Fruit fly (Drosophila melanogaster) whole organism, embryonic: ENCODE measurements around the gene CG15717.

ENCODE experiments used
- ATbp ChIP-seq: fragments of 200-800 bp; sonication (Bioruptor generic); optimal IDR thresholded peaks from 2 replicates; lab custom pipeline; 2017; ENCODE audit warnings: missing biosample characterization, mild to moderate bottlenecking, missing genetic modification characterization, missing genetic modification reagents
- CG10209 ChIP-seq: fragments of 200-800 bp; sonication (Bioruptor generic); optimal IDR thresholded peaks from 3 replicates; lab custom pipeline; 2017; ENCODE audit warnings: missing biosample characterization, mild to moderate bottlenecking, missing genetic modification characterization, missing genetic modification reagents
- CG10654 ChIP-seq: fragments of 200-800 bp; sonication (Bioruptor generic); optimal IDR thresholded peaks from 2 replicates; lab custom pipeline; 2016; ENCODE audit warnings: missing biosample characterization, missing genetic modification characterization
- CG11247 ChIP-seq: fragments of 200-800 bp; sonication (Bioruptor generic); IDR thresholded peaks from 2 replicates; pipeline ENCODE4 v1.3.6; 2022; ENCODE audit warnings: missing biosample characterization, missing genetic modification characterization
- CG12659 ChIP-seq: fragments of 200-800 bp; sonication (Bioruptor generic); optimal IDR thresholded peaks from 3 replicates; lab custom pipeline; 2017; ENCODE audit warnings: mild to moderate bottlenecking, missing biosample characterization, missing genetic modification reagents, missing genetic modification characterization
- CG12942 ChIP-seq: fragments of 200-800 bp; sonication (Bioruptor generic); optimal IDR thresholded peaks from 3 replicates; lab custom pipeline; 2016; ENCODE audit warnings: missing biosample characterization, missing genetic modification characterization
- CG14050 ChIP-seq: fragments of 200-800 bp; sonication (Bioruptor generic); IDR thresholded peaks from 3 replicates; pipeline ENCODE4 v1.3.6; 2022; ENCODE audit warnings: missing biosample characterization, missing genetic modification characterization
- CG14667 ChIP-seq: fragments of 200-800 bp; sonication (Bioruptor generic); IDR thresholded peaks from 2 replicates; pipeline ENCODE4 v1.3.6; 2022; ENCODE audit warnings: missing biosample characterization, missing genetic modification characterization
- CG1647 ChIP-seq: fragments of 200-800 bp; sonication (Bioruptor generic); optimal IDR thresholded peaks from 3 replicates; lab custom pipeline; 2016; ENCODE audit warnings: missing biosample characterization, missing genetic modification characterization
- CG17359 ChIP-seq: fragments of 200-800 bp; sonication (Bioruptor generic); optimal IDR thresholded peaks from 3 replicates; lab custom pipeline; 2018; ENCODE audit warnings: missing biosample characterization, mild to moderate bottlenecking, missing genetic modification characterization, moderate library complexity
- CG2120 ChIP-seq: fragments of 200-800 bp; sonication (Bioruptor generic); optimal IDR thresholded peaks from 3 replicates; lab custom pipeline; 2016; ENCODE audit warnings: missing biosample characterization, missing genetic modification characterization
- CG2678 ChIP-seq: fragments of 200-800 bp; sonication (Bioruptor generic); optimal IDR thresholded peaks from 3 replicates; lab custom pipeline; 2019; ENCODE audit warnings: missing biosample characterization, mild to moderate bottlenecking, missing genetic modification characterization, moderate library complexity
- CG2889 ChIP-seq: fragments of 200-800 bp; sonication (Bioruptor generic); IDR thresholded peaks from 3 replicates; pipeline ENCODE4 v1.3.6; 2022; ENCODE audit warnings: missing biosample characterization, missing genetic modification characterization
- CG3281 ChIP-seq: fragments of 200-800 bp; sonication (Bioruptor generic); optimal IDR thresholded peaks from 3 replicates; lab custom pipeline; 2017; ENCODE audit warnings: missing biosample characterization, mild to moderate bottlenecking, missing genetic modification characterization
- CG7786 ChIP-seq: fragments of 200-800 bp; sonication (Bioruptor generic); optimal IDR thresholded peaks from 2 replicates; lab custom pipeline; 2016; ENCODE audit warnings: missing biosample characterization, missing genetic modification characterization
- CG7928 ChIP-seq: fragments of 200-800 bp; sonication (Bioruptor generic); optimal IDR thresholded peaks from 2 replicates; lab custom pipeline; 2017; ENCODE audit warnings: missing biosample characterization, mild to moderate bottlenecking, missing genetic modification characterization
- CG7963 ChIP-seq: fragments of 200-800 bp; sonication (Bioruptor generic); IDR thresholded peaks from 3 replicates; pipeline ENCODE4 v1.3.6; 2022; ENCODE audit warnings: missing biosample characterization, missing genetic modification characterization; ENCODE audit not compliant: partially characterized antibody
- CG8388 ChIP-seq: fragments of 200-800 bp; sonication (Bioruptor generic); optimal IDR thresholded peaks from 2 replicates; lab custom pipeline; 2019; ENCODE audit warnings: missing biosample characterization, mild to moderate bottlenecking, missing genetic modification characterization, moderate library complexity
- Dbx ChIP-seq: fragments of 200-800 bp; sonication (Bioruptor generic); IDR thresholded peaks from 3 replicates; pipeline ENCODE4 v1.3.6; 2022; ENCODE audit warnings: missing biosample characterization, missing genetic modification characterization
- Doc2 ChIP-seq: fragments of 200-800 bp; sonication (Bioruptor generic); IDR thresholded peaks from 2 replicates; pipeline ENCODE4 v1.3.6; 2022; ENCODE audit warnings: missing biosample characterization, missing genetic modification characterization
- Gug ChIP-seq: fragments of 200-800 bp; sonication (Bioruptor generic); IDR thresholded peaks from 4 replicates; pipeline ENCODE4 v1.3.6; 2022; ENCODE audit warnings: missing biosample characterization, missing genetic modification characterization
- HLH54F ChIP-seq: fragments of 200-800 bp; sonication (Bioruptor generic); optimal IDR thresholded peaks from 3 replicates; lab custom pipeline; 2016; ENCODE audit warnings: missing biosample characterization, missing genetic modification characterization
- Hmr ChIP-seq: fragments of 200-800 bp; sonication (Bioruptor generic); optimal IDR thresholded peaks from 3 replicates; lab custom pipeline; 2017; ENCODE audit warnings: mild to moderate bottlenecking, missing biosample characterization, missing genetic modification reagents, missing genetic modification characterization
- MESR4 ChIP-seq: fragments of 200-800 bp; sonication (Bioruptor generic); optimal IDR thresholded peaks from 2 replicates; lab custom pipeline; 2018; ENCODE audit warnings: missing biosample characterization, mild to moderate bottlenecking, missing genetic modification characterization, moderate library complexity
- Opbp ChIP-seq: fragments of 200-800 bp; sonication (Bioruptor generic); IDR thresholded peaks from 3 replicates; pipeline ENCODE4 v1.3.6; 2022; ENCODE audit warnings: missing biosample characterization, missing genetic modification characterization; ENCODE audit not compliant: partially characterized antibody
- YL-1 ChIP-seq: fragments of 200-800 bp; sonication (Bioruptor generic); optimal IDR thresholded peaks from 3 replicates; lab custom pipeline; 2017; ENCODE audit warnings: missing biosample characterization, mild to moderate bottlenecking, missing genetic modification characterization
- ara ChIP-seq: fragments of 200-800 bp; sonication (Bioruptor generic); IDR thresholded peaks from 2 replicates; pipeline ENCODE4 v1.3.6; 2022; ENCODE audit warnings: missing biosample characterization, missing genetic modification characterization
- cato ChIP-seq: fragments of 200-800 bp; sonication (Bioruptor generic); optimal IDR thresholded peaks from 2 replicates; lab custom pipeline; 2016; ENCODE audit warnings: missing biosample characterization, missing genetic modification characterization, borderline replicate concordance
- dan ChIP-seq: fragments of 200-800 bp; sonication (Bioruptor generic); IDR thresholded peaks from 2 replicates; pipeline ENCODE4 v1.3.6; 2022; ENCODE audit warnings: missing biosample characterization, missing genetic modification characterization
- exex ChIP-seq: fragments of 200-800 bp; sonication (Bioruptor generic); optimal IDR thresholded peaks from 4 replicates; lab custom pipeline; 2018; ENCODE audit warnings: missing biosample characterization, mild to moderate bottlenecking, missing genetic modification characterization, moderate library complexity
- fd102C ChIP-seq: fragments of 200-800 bp; sonication (Bioruptor generic); optimal IDR thresholded peaks from 2 replicates; lab custom pipeline; 2018; ENCODE audit warnings: missing biosample characterization, mild to moderate bottlenecking, missing genetic modification characterization, moderate library complexity
- gem ChIP-seq: fragments of 200-800 bp; sonication (Bioruptor generic); optimal IDR thresholded peaks from 2 replicates; lab custom pipeline; 2019; ENCODE audit warnings: missing biosample characterization, mild to moderate bottlenecking, missing genetic modification characterization, moderate library complexity
- h ChIP-seq: fragments of >200 bp; optimal IDR thresholded peaks from 2 replicates; lab custom pipeline; 2017
- hkb ChIP-seq, 2 experiments: fragments of 200-800 bp in 1 of 2; fragments of >200 bp in 1 of 2; sonication (Bioruptor generic) in 1 of 2; IDR thresholded peaks in 1 of 2; optimal IDR thresholded peaks in 1 of 2; 2 replicates each; pipeline versions ENCODE4 v1.3.6 to Lab custom; 2017 to 2022; ENCODE audit warnings: missing biosample characterization in 1 of 2, missing genetic modification characterization in 1 of 2
- ind ChIP-seq: fragments of 200-800 bp; sonication (Bioruptor generic); optimal IDR thresholded peaks from 3 replicates; lab custom pipeline; 2016; ENCODE audit warnings: missing biosample characterization, missing genetic modification characterization
- inv ChIP-seq: fragments of 200-800 bp; sonication (Bioruptor generic); IDR thresholded peaks from 2 replicates; pipeline ENCODE4 v1.3.6; 2022; ENCODE audit warnings: missing biosample characterization, missing genetic modification characterization; ENCODE audit not compliant: partially characterized antibody
- jigr1 ChIP-seq: fragments of 200-800 bp; sonication (Bioruptor generic); IDR thresholded peaks from 3 replicates; pipeline ENCODE4 v1.3.6; 2022; ENCODE audit warnings: missing biosample characterization, missing genetic modification characterization
- lab ChIP-seq: fragments of 200-800 bp; sonication (Bioruptor generic); optimal IDR thresholded peaks from 3 replicates; lab custom pipeline; 2017; ENCODE audit warnings: missing biosample characterization, missing genetic modification characterization, mild to moderate bottlenecking, moderate library complexity, missing genetic modification reagents
- maf-S ChIP-seq: fragments of 200-800 bp; sonication (Bioruptor generic); optimal IDR thresholded peaks from 2 replicates; lab custom pipeline; 2016; ENCODE audit warnings: missing biosample characterization, missing genetic modification characterization
- nerfin-2 ChIP-seq: fragments of 200-800 bp; sonication (Bioruptor generic); IDR thresholded peaks from 2 replicates; pipeline ENCODE4 v1.3.6; 2022; ENCODE audit warnings: missing biosample characterization, missing genetic modification characterization; ENCODE audit not compliant: partially characterized antibody
- prd ChIP-seq, 3 experiments: fragments of >200 bp in 2 of 3; fragments of 200-800 bp in 1 of 3; sonication (Bioruptor generic) in 1 of 3; optimal IDR thresholded peaks in 2 of 3; IDR thresholded peaks in 1 of 3; 2 replicates in 2 of 3; 3 replicates in 1 of 3; pipeline versions ENCODE4 v1.3.6 to Lab custom; 2017 to 2022; ENCODE audit warnings: missing biosample characterization in 1 of 3, missing genetic modification characterization in 1 of 3
- row ChIP-seq: fragments of 200-800 bp; sonication (Bioruptor generic); IDR thresholded peaks from 3 replicates; pipeline ENCODE4 v1.3.6; 2022; ENCODE audit warnings: missing biosample characterization, missing genetic modification characterization
- so ChIP-seq: fragments of 200-800 bp; sonication (Bioruptor generic); IDR thresholded peaks from 3 replicates; pipeline ENCODE4 v1.3.6; 2022; ENCODE audit warnings: missing biosample characterization, missing genetic modification characterization
- tll ChIP-seq, 2 experiments: fragments of 200-800 bp in 1 of 2; fragments of >200 bp in 1 of 2; sonication (Bioruptor generic) in 1 of 2; optimal IDR thresholded peaks; 2 replicates each; lab custom pipeline; 2017 to 2019; ENCODE audit warnings: missing biosample characterization in 2 of 2, missing genetic modification characterization in 2 of 2, mild to moderate bottlenecking in 1 of 2, moderate library complexity in 1 of 2
- tna ChIP-seq: fragments of 200-800 bp; sonication (Bioruptor generic); IDR thresholded peaks from 2 replicates; pipeline ENCODE4 v1.3.6; 2022; ENCODE audit warnings: missing biosample characterization, missing genetic modification characterization; ENCODE audit not compliant: partially characterized antibody
- trem ChIP-seq: fragments of 200-800 bp; optimal IDR thresholded peaks from 3 replicates; lab custom pipeline; 2019; ENCODE audit warnings: missing biosample characterization, mild to moderate bottlenecking, missing genetic modification characterization, moderate library complexity
- wek ChIP-seq: fragments of 200-800 bp; sonication (Bioruptor generic); optimal IDR thresholded peaks from 3 replicates; lab custom pipeline; 2018; ENCODE audit warnings: missing biosample characterization, mild to moderate bottlenecking, missing genetic modification characterization, moderate library complexity

The CG15717 gene

DNA sequence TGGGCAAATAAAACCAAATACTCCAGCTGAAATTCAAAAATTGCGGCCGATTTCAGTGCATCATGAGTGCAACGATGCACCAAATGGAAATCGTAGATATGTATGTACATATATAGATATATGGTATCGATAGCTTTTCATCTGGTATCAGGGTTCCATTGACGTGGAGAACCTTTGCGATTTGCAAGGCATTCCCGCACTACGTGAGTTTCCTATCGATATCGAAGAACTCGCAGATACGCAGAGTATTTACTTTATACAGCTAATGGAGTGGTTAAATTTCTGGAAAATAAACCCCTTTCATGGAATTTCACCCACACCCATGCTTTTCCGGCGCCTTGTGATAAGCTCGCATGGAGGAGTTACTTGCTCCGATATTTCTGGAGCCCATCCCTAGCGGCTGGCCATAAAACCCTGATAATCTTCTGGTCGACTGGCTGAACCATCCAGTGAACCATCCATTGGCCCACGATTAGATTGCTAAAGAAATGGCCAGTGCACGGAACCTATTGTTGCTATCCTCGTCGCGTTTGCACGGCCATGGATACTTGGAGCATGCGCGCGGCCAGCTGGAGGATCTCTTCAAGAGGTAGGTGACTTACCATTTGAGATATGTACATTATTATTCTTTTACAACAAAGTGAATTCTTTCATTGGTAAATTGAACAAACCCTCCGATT lies 34.5 kb upstream of the CG15717 start, which contains the start of gene CG2200 (continued):
- TF ChIP-seq row = peak; percentile 65
- peak; percentile 58 for TF ChIP-seq MESR4 (GFP tag; lab: Kevin White, UChicago)
- peak; percentile 6 for TF ChIP-seq maf-S
- no peak for TF ChIP-seq CG10209 (GFP tag; lab: Kevin White, UChicago)
- peak; percentile 3 for TF ChIP-seq trem (tag; lab: Kevin White, UChicago)
- TF ChIP-seq Hmr = peak; percentile 28
- TF ChIP-seq tna (GFP tag; lab: Robert Waterston, UW) = peak; percentile 77; the same call in 1 of the 2 replicates
- TF ChIP-seq CG11247 (GFP tag; lab: Robert Waterston, UW) = peak; percentile 35; the same call in 1 of the 2 replicates
- TF ChIP-seq hkb (optimal IDR thresholded peaks at IDR 0.05; lab: Kevin White, UChicago) = no peak
- TF ChIP-seq hkb (GFP tag; IDR thresholded peaks at IDR 0.05; lab: Robert Waterston, UW) = peak; percentile 57; the same call in 1 of the 2 replicates
- TF ChIP-seq CG3281 (GFP tag; lab: Kevin White, UChicago) = peak; percentile 46
- TF ChIP-seq CG7928 (GFP tag; lab: Kevin White, UChicago) = peak; percentile 59
- TF ChIP-seq gem (tag; lab: Kevin White, UChicago) = peak; percentile 39
- no peak for TF ChIP-seq CG1647
- no peak for TF ChIP-seq CG12942 (GFP tag; lab: Kevin White, UChicago)
- TF ChIP-seq Opbp (GFP tag; lab: Robert Waterston, UW) = peak; percentile 81
- TF ChIP-seq CG7963 (GFP tag; lab: Robert Waterston, UW) = peak; percentile 71
- TF ChIP-seq CG7786 (GFP tag; lab: Kevin White, UChicago) = peak; percentile 19
- TF ChIP-seq HLH54F = peak; percentile 28
- TF ChIP-seq ara (GFP tag; lab: Robert Waterston, UW) = 0 out of 2 replicates have a peak, but pooled peaks have one; percentile 44
- 0 out of 3 replicates have a peak, but pooled peaks have one; percentile 11 for TF ChIP-seq CG14050 (GFP tag; lab: Robert Waterston, UW)
- peak; percentile 0 for TF ChIP-seq YL-1
- TF ChIP-seq CG17359 = peak; percentile 23
- TF ChIP-seq tll (GFP tag; optimal IDR thresholded peaks at IDR 0.05; lab: Kevin White, UChicago) = no peak
- TF ChIP-seq nerfin-2 (GFP tag; lab: Robert Waterston, UW) = peak; percentile 76
- peak; percentile 42 for TF ChIP-seq exex
- peak; percentile 2 for TF ChIP-seq CG8388 (GFP tag; lab: Kevin White, UChicago)
- peak; percentile 58 for TF ChIP-seq CG12659 (GFP tag; lab: Kevin White, UChicago)

DNA sequence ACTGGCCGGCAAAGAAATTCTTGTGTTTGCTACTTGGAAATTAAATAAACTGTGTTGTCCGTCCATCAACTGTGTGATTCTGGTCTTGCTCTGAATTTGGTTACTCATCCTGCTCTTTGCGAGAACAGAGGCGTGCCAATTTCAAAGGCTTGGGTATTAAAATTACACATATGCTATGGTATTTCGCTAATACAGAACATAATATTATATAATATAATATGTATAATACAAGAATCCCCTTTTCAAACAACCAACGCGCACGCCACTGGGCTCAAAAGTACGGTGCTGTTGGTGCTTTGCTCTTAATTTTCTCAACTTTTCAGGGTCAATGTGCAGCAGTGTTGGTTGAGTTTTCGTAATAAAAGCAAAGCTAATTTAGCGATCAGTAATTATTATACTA lies 28.8 kb upstream of the CG15717 start:
- TF ChIP-seq CG2678 (tag; lab: Kevin White, UChicago) (peak; percentile 91), Gug (peak; percentile 84), dan (no peak), Doc2 (GFP tag; lab: Robert Waterston, UW) (no peak; the same call in 1 of the 2 replicates), fd102C (no peak), lab (GFP tag; lab: Kevin White, UChicago) (peak; percentile 93), Dbx (peak; percentile 86), nerfin-2 (GFP tag; lab: Robert Waterston, UW) (no peak), CG14667 (GFP tag; lab: Robert Waterston, UW) (peak; percentile 82; the same call in 1 of the 2 replicates), inv (GFP tag; lab: Robert Waterston, UW) (no peak), CG2889 (GFP tag; lab: Robert Waterston, UW) (peak; percentile 80), prd (optimal IDR thresholded peaks at IDR 0.05; lab: Kevin White, UChicago) (no peak), prd (GFP tag; IDR thresholded peaks at IDR 0.05; lab: Robert Waterston, UW) (peak; percentile 88), so (GFP tag; lab: Robert Waterston, UW) (peak; percentile 91), ind (GFP tag; lab: Kevin White, UChicago) (peak; percentile 80), wek (GFP tag; lab: Kevin White, UChicago) (no peak), CG10654 (GFP tag; lab: Kevin White, UChicago) (peak; percentile 60), h (no peak), ATbp (GFP tag; lab: Kevin White, UChicago) (peak; percentile 66), jigr1 (GFP tag; lab: Robert Waterston, UW) (peak; percentile 59; the same call in 2 of the 3 replicates), CG2120 (peak; percentile 75), cato (GFP tag; lab: Kevin White, UChicago) (peak; percentile 43)
